Worm (Caenorhabditis elegans): ENCODE data around the gene C24A8.6.

Gene C24A8.6

DNA sequence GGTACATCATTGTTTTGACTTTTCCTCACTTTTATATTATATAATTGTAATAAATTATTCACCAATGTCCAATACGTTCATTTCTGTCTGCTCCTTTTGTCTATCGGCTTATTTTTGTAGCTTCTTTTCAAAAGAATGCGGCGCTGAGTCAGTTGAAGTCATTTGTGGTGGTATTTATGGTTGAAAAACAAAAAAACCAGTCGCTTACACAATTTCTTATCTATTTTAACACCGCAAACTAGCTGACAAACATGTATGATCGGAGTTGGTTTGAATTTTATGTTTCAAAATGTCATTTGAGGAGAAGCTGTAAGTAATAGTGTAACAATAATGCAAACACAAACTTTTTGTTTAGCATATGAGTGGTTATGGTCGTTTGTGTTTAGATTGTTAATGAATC lies 48.2 kb downstream of the C24A8.6 start, which contains the start of gene ets-10:
TSS of gene ets-10 (plus strand) at position 201 of the 400 bp plus-strand sequence.
- TF ChIP-seq bed-3 (GFP tag; optimal IDR thresholded peaks at IDR 0.05) (no peak), nhr-28 (tag; optimal IDR thresholded peaks at IDR 0.05) (no peak), M03D4.4 (tag; optimal IDR thresholded peaks at IDR 0.05) (no peak)

- TF ChIP-seq nhr-28 (tag; optimal IDR thresholded peaks at IDR 0.05) (no peak), lin-13 (tag; optimal IDR thresholded peaks at IDR 0.05) (no peak), mab-5 (tag; optimal IDR thresholded peaks at IDR 0.05) (no peak), pha-4 (tag; optimal IDR thresholded peaks at IDR 0.05) (no peak), cnd-1 (tag; optimal IDR thresholded peaks at IDR 0.05) (no peak), nhr-12 (tag; optimal IDR thresholded peaks at IDR 0.05) (no peak), blmp-1 (tag; optimal IDR thresholded peaks at IDR 0.05) (no peak), mep-1 (tag; optimal IDR thresholded peaks at IDR 0.05) (no peak)
Observed at ce11 chrX:4282380-4282779, 49.8 kb downstream of the C24A8.6 start, which contains the start of gene C52B9.19. Gene C52B9.19 (plus strand): TSS chrX:4282555.
